Worm (Caenorhabditis elegans): ENCODE results near the gene C55A1.1.

DNA sequence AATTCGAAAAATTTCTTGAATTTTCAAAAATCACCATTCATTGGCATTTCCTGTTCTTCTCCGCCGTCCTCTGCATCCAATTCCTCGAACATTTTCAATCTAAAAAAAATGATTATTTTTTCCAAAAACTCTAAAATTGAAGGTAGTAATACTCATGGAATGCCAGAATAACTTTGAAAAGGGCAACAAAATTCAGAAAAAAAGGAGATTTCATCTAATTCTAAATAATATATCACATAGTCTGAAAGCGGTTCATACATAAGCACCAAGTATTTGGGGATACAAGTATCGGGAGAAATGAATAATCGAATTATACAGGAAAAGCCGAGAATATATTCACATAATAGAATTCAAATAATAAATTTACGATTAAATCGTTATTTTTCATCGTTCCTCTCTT is 46.3 kb upstream of the C55A1.1 start, which contains the start of gene mdt-28:
- TF ChIP-seq nhr-76 (tag; optimal IDR thresholded peaks at IDR 0.05) (no peak), zag-1 (tag; optimal IDR thresholded peaks at IDR 0.05) (no peak), ama-1 (optimal IDR thresholded peaks at IDR 0.05) (no peak), elt-2 (tag; optimal IDR thresholded peaks at IDR 0.05) (no peak), unc-130 (tag; optimal IDR thresholded peaks at IDR 0.05) (no peak), dpl-1 (GFP tag; optimal IDR thresholded peaks at IDR 0.05) (no peak), tlp-1 (tag; optimal IDR thresholded peaks at IDR 0.05) (no peak), snpc-4 (tag; optimal IDR thresholded peaks at IDR 0.05) (no peak), sox-4 (tag; optimal IDR thresholded peaks at IDR 0.05) (no peak), nhr-28 (tag; optimal IDR thresholded peaks at IDR 0.05) (no peak), elt-3 (tag; optimal IDR thresholded peaks at IDR 0.05) (no peak), efl-1 (optimal IDR thresholded peaks at IDR 0.05) (no peak), efl-1 (GFP tag; optimal IDR thresholded peaks at IDR 0.05 in 1 of 2) (no peak)
